ENCODE assay signal across 1 fruit fly cellular context in the genomic region with DNA sequence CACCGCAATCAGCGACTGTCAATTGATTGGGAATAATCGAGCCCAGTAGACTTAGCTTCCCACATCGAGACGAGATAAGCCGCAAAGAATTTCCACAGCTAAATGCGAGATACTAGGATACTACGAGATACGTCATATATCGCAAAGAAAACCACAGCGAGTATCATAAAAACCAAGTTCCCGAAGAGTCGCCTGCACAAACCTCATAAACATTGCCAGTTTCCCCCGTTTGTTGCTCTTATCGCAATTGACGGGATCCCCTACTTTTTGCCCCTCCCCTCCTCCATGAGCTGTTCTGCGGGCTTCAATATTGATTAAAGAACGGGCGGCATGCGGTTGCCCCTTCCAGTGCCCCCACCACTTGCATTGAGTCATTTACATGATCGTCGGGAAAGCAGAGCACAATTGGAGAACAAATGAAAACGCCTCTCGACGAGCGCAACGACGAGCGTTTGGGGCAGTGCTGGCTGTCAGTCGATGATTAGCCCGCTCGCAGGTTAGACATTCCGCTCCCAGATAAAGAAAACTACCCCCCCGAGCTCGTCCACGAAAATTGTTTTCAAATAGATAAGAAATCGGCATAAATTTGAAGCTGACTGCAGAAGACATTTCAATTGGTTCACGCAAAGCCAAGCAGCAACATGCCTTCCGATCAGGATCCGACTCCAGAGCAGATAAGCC.
TF ChIP-seq lines count a peak whose summit lies in the region.

Gene CG32407, plus strand, starts transcription at position 51 of the 681 bp plus-strand sequence.

TF ChIP-seq in whole organism, embryonic, 481 proteins besides CTCF, POLR2A, EP300 and RAD21 (continued from another document and continues in another):
- TF ChIP-seq bbx (GFP tag; IDR thresholded peaks at IDR 0.05; lab: Robert Waterston, UW; ENCODE audit: partially characterized antibody) (no peak), CG7987 (GFP tag; optimal IDR thresholded peaks at IDR 0.05; lab: Kevin White, UChicago) (peak; percentile 26), D19B (GFP tag; optimal IDR thresholded peaks at IDR 0.05; lab: Kevin White, UChicago) (no peak), CG13123 (GFP tag; optimal IDR thresholded peaks at IDR 0.05; lab: Kevin White, UChicago) (no peak), nau (GFP tag; optimal IDR thresholded peaks at IDR 0.05; lab: Kevin White, UChicago) (no peak), NFAT (GFP tag; IDR thresholded peaks at IDR 0.05; lab: Robert Waterston, UW) (no peak), CG11085 (GFP tag; IDR thresholded peaks at IDR 0.05; lab: Robert Waterston, UW) (no peak), Bteb2 (GFP tag; optimal IDR thresholded peaks at IDR 0.05; lab: Kevin White, UChicago) (no peak), Ptx1 (GFP tag; IDR thresholded peaks at IDR 0.05; lab: Robert Waterston, UW) (no peak), Atf3 (GFP tag; optimal IDR thresholded peaks at IDR 0.05; lab: Kevin White, UChicago) (no peak), Nf-YC (tag; optimal IDR thresholded peaks at IDR 0.05; lab: Kevin White, UChicago) (no peak), ab (GFP tag; optimal IDR thresholded peaks at IDR 0.05; lab: Kevin White, UChicago) (no peak), sug (tag; optimal IDR thresholded peaks at IDR 0.05; lab: Kevin White, UChicago) (peak; percentile 97), H15 (GFP tag; IDR thresholded peaks at IDR 0.05; lab: Robert Waterston, UW) (no peak), MTF-1 (GFP tag; optimal IDR thresholded peaks at IDR 0.05; lab: Kevin White, UChicago; ENCODE audit: borderline replicate concordance) (no peak), Sry-β (GFP tag; optimal IDR thresholded peaks at IDR 0.05; lab: Kevin White, UChicago) (no peak), unpg (GFP tag; optimal IDR thresholded peaks at IDR 0.05; lab: Kevin White, UChicago) (no peak), mld (GFP tag; IDR thresholded peaks at IDR 0.05; lab: Robert Waterston, UW; ENCODE audit: partially characterized antibody) (no peak), CG30431 (GFP tag; optimal IDR thresholded peaks at IDR 0.05; lab: Kevin White, UChicago) (no peak), CHES-1-like (GFP tag; optimal IDR thresholded peaks at IDR 0.05; lab: Kevin White, UChicago) (no peak), schlank (tag; optimal IDR thresholded peaks at IDR 0.05; lab: Kevin White, UChicago) (no peak), gce (GFP tag; IDR thresholded peaks at IDR 0.05; lab: Robert Waterston, UW) (no peak), gsb-n (tag; optimal IDR thresholded peaks at IDR 0.05; lab: Kevin White, UChicago) (no peak), CG15696 (tag; optimal IDR thresholded peaks at IDR 0.05; lab: Kevin White, UChicago) (no peak), sna (GFP tag; IDR thresholded peaks at IDR 0.05; lab: Robert Waterston, UW; ENCODE audit: partially characterized antibody) (0 out of 2 replicates have a peak, but pooled peaks have one; percentile 45), vnd (GFP tag; IDR thresholded peaks at IDR 0.05; lab: Robert Waterston, UW; ENCODE audit: partially characterized antibody) (no peak), Dbx (GFP tag; IDR thresholded peaks at IDR 0.05; lab: Robert Waterston, UW) (no peak), corto (GFP tag; optimal IDR thresholded peaks at IDR 0.05; lab: Kevin White, UChicago) (no peak), fd3F (GFP tag; optimal IDR thresholded peaks at IDR 0.05; lab: Kevin White, UChicago) (no peak), pb (GFP tag; optimal IDR thresholded peaks at IDR 0.05; lab: Kevin White, UChicago) (no peak), row (GFP tag; IDR thresholded peaks at IDR 0.05; lab: Robert Waterston, UW) (peak; percentile 23; the same call in 1 of the 3 replicates), gfzf (GFP tag; optimal IDR thresholded peaks at IDR 0.05; lab: Kevin White, UChicago) (no peak), GATAe (GFP tag; conservative IDR thresholded peaks at IDR 0.05; lab: Robert Waterston, UW) (peak; percentile 60), CG7372 (GFP tag; IDR thresholded peaks at IDR 0.05; lab: Robert Waterston, UW) (no peak), otp (GFP tag; IDR thresholded peaks at IDR 0.05; lab: Robert Waterston, UW) (peak; percentile 40; the same call in 1 of the 3 replicates), Vsx1 (GFP tag; optimal IDR thresholded peaks at IDR 0.05; lab: Kevin White, UChicago) (peak; percentile 72), CG17829 (tag; optimal IDR thresholded peaks at IDR 0.05; lab: Kevin White, UChicago) (no peak), CG3065 (GFP tag; optimal IDR thresholded peaks at IDR 0.05; lab: Kevin White, UChicago) (no peak), grn (GFP tag; optimal IDR thresholded peaks at IDR 0.05; lab: Kevin White, UChicago) (peak; percentile 37), sc (optimal IDR thresholded peaks at IDR 0.05; lab: Kevin White, UChicago) (no peak), sc (GFP tag; optimal IDR thresholded peaks at IDR 0.05; lab: Kevin White, UChicago) (no peak), crp (GFP tag; optimal IDR thresholded peaks at IDR 0.05; lab: Kevin White, UChicago) (no peak), CG15479 (GFP tag; optimal IDR thresholded peaks at IDR 0.05; lab: Kevin White, UChicago) (no peak), CG4820 (GFP tag; optimal IDR thresholded peaks at IDR 0.05; lab: Kevin White, UChicago) (peak; percentile 42), sob (GFP tag; IDR thresholded peaks at IDR 0.05; lab: Robert Waterston, UW) (0 out of 2 replicates have a peak, but pooled peaks have one; percentile 9), chif (GFP tag; optimal IDR thresholded peaks at IDR 0.05; lab: Kevin White, UChicago) (no peak), CG3163 (GFP tag; optimal IDR thresholded peaks at IDR 0.05; lab: Kevin White, UChicago) (no peak), CG32772 (GFP tag; IDR thresholded peaks at IDR 0.05; lab: Robert Waterston, UW) (no peak), CG5953 (GFP tag; IDR thresholded peaks at IDR 0.05; lab: Robert Waterston, UW) (no peak), Hey (tag; optimal IDR thresholded peaks at IDR 0.05; lab: Kevin White, UChicago) (peak; percentile 53), jing (GFP tag; optimal IDR thresholded peaks at IDR 0.05; lab: Kevin White, UChicago) (no peak), tll (GFP tag; optimal IDR thresholded peaks at IDR 0.05; lab: Kevin White, UChicago) (no peak), hbn (GFP tag; IDR thresholded peaks at IDR 0.05; lab: Robert Waterston, UW; ENCODE audit: partially characterized antibody) (no peak), Xrp1 (GFP tag; IDR thresholded peaks at IDR 0.05; lab: Robert Waterston, UW) (0 out of 2 replicates have a peak, but pooled peaks have one; percentile 20), wek (GFP tag; optimal IDR thresholded peaks at IDR 0.05; lab: Kevin White, UChicago) (peak; percentile 27), Drgx (GFP tag; IDR thresholded peaks at IDR 0.05; lab: Robert Waterston, UW) (no peak), ham (GFP tag; IDR thresholded peaks at IDR 0.05; lab: Robert Waterston, UW) (no peak), Hr51 (GFP tag; optimal IDR thresholded peaks at IDR 0.05; lab: Kevin White, UChicago) (peak in 1 of 2 experiments; percentile 2), Kr (GFP tag; optimal IDR thresholded peaks at IDR 0.05; lab: Kevin White, UChicago) (no peak), B-H1 (GFP tag; IDR thresholded peaks at IDR 0.05; lab: Robert Waterston, UW) (no peak), BEAF-32 (GFP tag; optimal IDR thresholded peaks at IDR 0.05; lab: Kevin White, UChicago) (no peak), Ets65A (GFP tag; lab: Kevin White, UChicago) (no peak), vfl (GFP tag; optimal IDR thresholded peaks at IDR 0.05; lab: Kevin White, UChicago) (no peak), Sin3A (optimal IDR thresholded peaks at IDR 0.05; lab: Kevin White, UChicago) (no peak), CG8290 (GFP tag; optimal IDR thresholded peaks at IDR 0.05; lab: Kevin White, UChicago) (no peak), CG8290 (tag; optimal IDR thresholded peaks at IDR 0.05; lab: Kevin White, UChicago) (peak in 1 of 2 experiments; percentile 3), CG5245 (GFP tag; optimal IDR thresholded peaks at IDR 0.05; lab: Kevin White, UChicago) (no peak), CkIIα-i1 (GFP tag; IDR thresholded peaks at IDR 0.05; lab: Robert Waterston, UW) (no peak), ATbp (GFP tag; optimal IDR thresholded peaks at IDR 0.05; lab: Kevin White, UChicago) (peak; percentile 60), dysf (GFP tag; IDR thresholded peaks at IDR 0.05; lab: Robert Waterston, UW) (no peak), bowl (GFP tag; IDR thresholded peaks at IDR 0.05; lab: Robert Waterston, UW) (no peak), ap (GFP tag; IDR thresholded peaks at IDR 0.05; lab: Robert Waterston, UW) (no peak), grau (tag; optimal IDR thresholded peaks at IDR 0.05; lab: Kevin White, UChicago) (no peak), Blimp-1 (GFP tag; optimal IDR thresholded peaks at IDR 0.05; lab: Kevin White, UChicago) (no peak), salm (tag; optimal IDR thresholded peaks at IDR 0.05; lab: Kevin White, UChicago) (no peak), pnt (GFP tag; optimal IDR thresholded peaks at IDR 0.05; lab: Kevin White, UChicago) (no peak), CG1529 (GFP tag; optimal IDR thresholded peaks at IDR 0.05; lab: Kevin White, UChicago) (no peak), CG6689 (GFP tag; IDR thresholded peaks at IDR 0.05; lab: Robert Waterston, UW) (no peak), kni (GFP tag; optimal IDR thresholded peaks at IDR 0.05; lab: Kevin White, UChicago) (no peak), HLHmδ (GFP tag; optimal IDR thresholded peaks at IDR 0.05; lab: Kevin White, UChicago) (no peak), Rx (GFP tag; IDR thresholded peaks at IDR 0.05; lab: Robert Waterston, UW) (no peak), CG10462 (GFP tag; optimal IDR thresholded peaks at IDR 0.05; lab: Kevin White, UChicago) (no peak), CG10654 (GFP tag; optimal IDR thresholded peaks at IDR 0.05; lab: Kevin White, UChicago) (no peak), Adf1 (GFP tag; IDR thresholded peaks at IDR 0.05; lab: Robert Waterston, UW) (peak; percentile 36; the same call in 1 of the 2 replicates), bcd (GFP tag; optimal IDR thresholded peaks at IDR 0.05; lab: Kevin White, UChicago) (no peak), bab2 (GFP tag; optimal IDR thresholded peaks at IDR 0.05; lab: Kevin White, UChicago) (no peak), Mes4 (GFP tag; optimal IDR thresholded peaks at IDR 0.05; lab: Kevin White, UChicago) (no peak), nerfin-1 (tag; optimal IDR thresholded peaks at IDR 0.05; lab: Kevin White, UChicago) (peak; percentile 5), CG17186 (GFP tag; optimal IDR thresholded peaks at IDR 0.05; lab: Kevin White, UChicago) (no peak), CG2199 (GFP tag; IDR thresholded peaks at IDR 0.05; lab: Robert Waterston, UW) (no peak), Pdp1 (GFP tag; optimal IDR thresholded peaks at IDR 0.05; lab: Kevin White, UChicago) (peak in 1 of 2 experiments; percentile 19), CG8478 (optimal IDR thresholded peaks at IDR 0.05; lab: Kevin White, UChicago) (no peak), HLH54F (GFP tag; optimal IDR thresholded peaks at IDR 0.05; lab: Kevin White, UChicago) (no peak), CG3407 (GFP tag; optimal IDR thresholded peaks at IDR 0.05; lab: Kevin White, UChicago) (peak; percentile 34), dmrt11E (tag; optimal IDR thresholded peaks at IDR 0.05; lab: Kevin White, UChicago) (no peak), emc (GFP tag; optimal IDR thresholded peaks at IDR 0.05; lab: Kevin White, UChicago) (no peak), CG17568 (GFP tag; optimal IDR thresholded peaks at IDR 0.05; lab: Kevin White, UChicago) (no peak), Side (GFP tag; optimal IDR thresholded peaks at IDR 0.05; lab: Kevin White, UChicago) (no peak), CG34376 (GFP tag; optimal IDR thresholded peaks at IDR 0.05; lab: Kevin White, UChicago) (peak; percentile 30), CG4360 (GFP tag; IDR thresholded peaks at IDR 0.05; lab: Robert Waterston, UW) (0 out of 2 replicates have a peak, but pooled peaks have one; percentile 9), Gug (GFP tag; IDR thresholded peaks at IDR 0.05; lab: Robert Waterston, UW) (no peak), NC2β (GFP tag; optimal IDR thresholded peaks at IDR 0.05; lab: Kevin White, UChicago) (no peak), CG16813 (GFP tag; IDR thresholded peaks at IDR 0.05; lab: Robert Waterston, UW; ENCODE audit: partially characterized antibody) (no peak), dan (GFP tag; IDR thresholded peaks at IDR 0.05; lab: Robert Waterston, UW) (no peak), slbo (GFP tag; IDR thresholded peaks at IDR 0.05; lab: Robert Waterston, UW) (no peak), br (optimal IDR thresholded peaks at IDR 0.05; lab: Kevin White, UChicago) (no peak), Sry-δ (GFP tag; optimal IDR thresholded peaks at IDR 0.05; lab: Kevin White, UChicago) (no peak), CG10147 (GFP tag; optimal IDR thresholded peaks at IDR 0.05; lab: Kevin White, UChicago) (no peak), Usf (GFP tag; optimal IDR thresholded peaks at IDR 0.05; lab: Kevin White, UChicago) (no peak), kay (GFP tag; optimal IDR thresholded peaks at IDR 0.05; lab: Kevin White, UChicago) (peak; percentile 62), fu2 (GFP tag; optimal IDR thresholded peaks at IDR 0.05; lab: Kevin White, UChicago) (no peak), CG30403 (GFP tag; optimal IDR thresholded peaks at IDR 0.05; lab: Kevin White, UChicago) (no peak), caup (GFP tag; optimal IDR thresholded peaks at IDR 0.05; lab: Kevin White, UChicago; ENCODE audit: severe bottlenecking) (no peak), CG15011 (GFP tag; optimal IDR thresholded peaks at IDR 0.05; lab: Kevin White, UChicago) (no peak), Awh (GFP tag; IDR thresholded peaks at IDR 0.05; lab: Robert Waterston, UW) (no peak), sima (GFP tag; optimal IDR thresholded peaks at IDR 0.05; lab: Kevin White, UChicago) (no peak), CG14050 (GFP tag; IDR thresholded peaks at IDR 0.05; lab: Robert Waterston, UW) (no peak), tna (GFP tag; IDR thresholded peaks at IDR 0.05; lab: Robert Waterston, UW; ENCODE audit: partially characterized antibody) (no peak), luna (GFP tag; optimal IDR thresholded peaks at IDR 0.05; lab: Kevin White, UChicago) (no peak), CG11456 (GFP tag; IDR thresholded peaks at IDR 0.05; lab: Robert Waterston, UW) (no peak), inv (GFP tag; IDR thresholded peaks at IDR 0.05; lab: Robert Waterston, UW; ENCODE audit: partially characterized antibody) (no peak), CG3995 (GFP tag; optimal IDR thresholded peaks at IDR 0.05; lab: Kevin White, UChicago) (no peak), fd64A (GFP tag; optimal IDR thresholded peaks at IDR 0.05; lab: Kevin White, UChicago) (peak; percentile 16), rib (GFP tag; IDR thresholded peaks at IDR 0.05; lab: Robert Waterston, UW) (no peak), HHEX (GFP tag; optimal IDR thresholded peaks at IDR 0.05; lab: Kevin White, UChicago) (peak; percentile 23), NK7.1 (GFP tag; optimal IDR thresholded peaks at IDR 0.05; lab: Kevin White, UChicago) (no peak), trem (tag; optimal IDR thresholded peaks at IDR 0.05; lab: Kevin White, UChicago) (no peak), CG9797 (GFP tag; optimal IDR thresholded peaks at IDR 0.05; lab: Kevin White, UChicago) (no peak)
